Fruit fly (Drosophila melanogaster): ENCODE data around the gene GstD6.
A peak's percentile ranks its signal among the peaks of the same experiment; 100 is the strongest.

Gene GstD6

dm6 chr3R:12350497-12350896 lies 26.4 kb upstream of the GstD6 start, which contains the start of gene CG10038 (continued):
- TF ChIP-seq Lim3 (GFP tag; IDR thresholded peaks at IDR 0.05): no peak
- no peak for TF ChIP-seq CG3726 (GFP tag; IDR thresholded peaks at IDR 0.05)
- no peak for TF ChIP-seq Ssrp (tag; optimal IDR thresholded peaks at IDR 0.05)
- TF ChIP-seq CG10543 (GFP tag; optimal IDR thresholded peaks at IDR 0.05): no peak
- TF ChIP-seq CG12299 (tag; optimal IDR thresholded peaks at IDR 0.05): no peak
- TF ChIP-seq mirr (GFP tag; optimal IDR thresholded peaks at IDR 0.05): no peak
- TF ChIP-seq gsb-n (tag; optimal IDR thresholded peaks at IDR 0.05): no peak
- peak; percentile 95 for TF ChIP-seq Sry-δ (GFP tag; optimal IDR thresholded peaks at IDR 0.05)
- no peak for TF ChIP-seq rib (GFP tag; IDR thresholded peaks at IDR 0.05)
- TF ChIP-seq Lhr (GFP tag; optimal IDR thresholded peaks at IDR 0.05): peak; percentile 74
- TF ChIP-seq CG9932 (GFP tag; IDR thresholded peaks at IDR 0.05): peak; percentile 82
- TF ChIP-seq Hmx (GFP tag; optimal IDR thresholded peaks at IDR 0.05): no peak
- no peak for TF ChIP-seq CG7987 (GFP tag; optimal IDR thresholded peaks at IDR 0.05)
- peak; percentile 97 for TF ChIP-seq Bgb (GFP tag; IDR thresholded peaks at IDR 0.05; ENCODE audit: partially characterized antibody)
- TF ChIP-seq CG8359 (GFP tag; optimal IDR thresholded peaks at IDR 0.05; ENCODE audit: borderline replicate concordance): no peak
- no peak for TF ChIP-seq oc (tag; optimal IDR thresholded peaks at IDR 0.05)
- TF ChIP-seq sob (GFP tag; IDR thresholded peaks at IDR 0.05): peak; percentile 56; the same call in 1 of the 2 replicates
- TF ChIP-seq vnd (GFP tag; IDR thresholded peaks at IDR 0.05; ENCODE audit: partially characterized antibody): peak; percentile 92
- TF ChIP-seq al (GFP tag; IDR thresholded peaks at IDR 0.05): peak; percentile 21; the same call in 1 of the 2 replicates
- TF ChIP-seq Hr51 (GFP tag; optimal IDR thresholded peaks at IDR 0.05): peak; percentile 43 to 53
- TF ChIP-seq schlank (tag; optimal IDR thresholded peaks at IDR 0.05): no peak
- TF ChIP-seq CG7556 (GFP tag; optimal IDR thresholded peaks at IDR 0.05): no peak
- TF ChIP-seq CG6272 (GFP tag; IDR thresholded peaks at IDR 0.05): peak; percentile 68
- peak; percentile 91 for TF ChIP-seq tna (GFP tag; IDR thresholded peaks at IDR 0.05; ENCODE audit: partially characterized antibody)
- TF ChIP-seq tx (GFP tag; optimal IDR thresholded peaks at IDR 0.05): no peak
- no peak for TF ChIP-seq CG8944 (GFP tag; optimal IDR thresholded peaks at IDR 0.05)
- no peak for TF ChIP-seq wor (GFP tag; IDR thresholded peaks at IDR 0.05)
- TF ChIP-seq ap (GFP tag; IDR thresholded peaks at IDR 0.05): no peak
- TF ChIP-seq so (GFP tag; IDR thresholded peaks at IDR 0.05): no peak
- no peak for TF ChIP-seq gem (tag; optimal IDR thresholded peaks at IDR 0.05)
- peak; percentile 6 for TF ChIP-seq Dip3 (GFP tag; optimal IDR thresholded peaks at IDR 0.05)
- no peak for TF ChIP-seq Fer2 (tag; optimal IDR thresholded peaks at IDR 0.05)
- TF ChIP-seq odd (GFP tag; optimal IDR thresholded peaks at IDR 0.05): no peak
- TF ChIP-seq az2 (GFP tag; optimal IDR thresholded peaks at IDR 0.05): peak; percentile 41
- TF ChIP-seq Dad (GFP tag; optimal IDR thresholded peaks at IDR 0.05): no peak
- TF ChIP-seq sr (GFP tag; IDR thresholded peaks at IDR 0.05): no peak
- no peak for TF ChIP-seq CG7786 (GFP tag; optimal IDR thresholded peaks at IDR 0.05)
- peak; percentile 93 for TF ChIP-seq inv (GFP tag; IDR thresholded peaks at IDR 0.05; ENCODE audit: partially characterized antibody)
- no peak for TF ChIP-seq pum (GFP tag; optimal IDR thresholded peaks at IDR 0.05)
- peak; percentile 21 for TF ChIP-seq CG13775 (GFP tag; optimal IDR thresholded peaks at IDR 0.05)
- no peak for TF ChIP-seq CG4282 (GFP tag; optimal IDR thresholded peaks at IDR 0.05)
- TF ChIP-seq CG30431 (GFP tag; optimal IDR thresholded peaks at IDR 0.05): no peak
- peak; percentile 69 for TF ChIP-seq CG1603 (tag; optimal IDR thresholded peaks at IDR 0.05)
- TF ChIP-seq CG4617 (GFP tag; optimal IDR thresholded peaks at IDR 0.05; ENCODE audit: borderline replicate concordance): peak; percentile 61
- TF ChIP-seq disco-r (GFP tag; optimal IDR thresholded peaks at IDR 0.05): no peak
- TF ChIP-seq Hey (tag; optimal IDR thresholded peaks at IDR 0.05): no peak
- peak; percentile 55 for TF ChIP-seq CG9797 (GFP tag; optimal IDR thresholded peaks at IDR 0.05)
- TF ChIP-seq CG4730 (GFP tag; IDR thresholded peaks at IDR 0.05): no peak
- peak; percentile 89 for TF ChIP-seq sna (GFP tag; IDR thresholded peaks at IDR 0.05; ENCODE audit: partially characterized antibody)
- TF ChIP-seq Kr (GFP tag; optimal IDR thresholded peaks at IDR 0.05): no peak
- TF ChIP-seq pita (GFP tag; optimal IDR thresholded peaks at IDR 0.05): no peak
